Worm (Caenorhabditis elegans) whole organism, young adult: Measurements from ENCODE around the gene C25H3.16.
"Not testable (repeated sequence)": the region's sequence is repeated elsewhere in the genome, so short reads cannot be mapped to it uniquely, and the experiment has no call there.

Source experiments
- B0035.1 ChIP-seq: sonication (generic microtip); optimal IDR thresholded peaks from 2 replicates; lab custom pipeline; 2016; ENCODE audit warnings: missing genetic modification characterization, mild to moderate bottlenecking, missing compliant biosample characterization, missing genotype, missing genetic modification reagents
- F10E7.11 ChIP-seq: sonication (generic microtip); optimal IDR thresholded peaks from 2 replicates; lab custom pipeline; 2017; ENCODE audit warnings: mild to moderate bottlenecking, missing genetic modification characterization, moderate library complexity, missing compliant biosample characterization
- Y67H2A.10 ChIP-seq: fragments of 200-800 bp; sonication (Bioruptor generic); conservative IDR thresholded peaks from 2 replicates; pipeline ENCODE4 v1.3.6; 2022; ENCODE audit warnings: missing genetic modification reagents, missing genetic modification characterization, missing compliant biosample characterization
- Y79H2A.3 ChIP-seq: fragments of 200-800 bp; sonication (Bioruptor generic); conservative IDR thresholded peaks from 2 replicates; pipeline ENCODE4 v1.3.6; 2022; ENCODE audit warnings: missing genetic modification reagents, missing genetic modification characterization, missing compliant biosample characterization
- ZK185.1 ChIP-seq: sonication (generic microtip); optimal IDR thresholded peaks from 2 replicates; lab custom pipeline; 2016; ENCODE audit warnings: mild to moderate bottlenecking, missing genetic modification characterization, missing compliant biosample characterization; ENCODE audit not compliant: poor library complexity, severe bottlenecking
- ama-1 ChIP-seq, 3 experiments: fragments of 150-350 bp in 1 of 3; sonication (generic microtip) in 2 of 3; optimal IDR thresholded peaks; 2 replicates each; lab custom pipeline; 2014 to 2018; ENCODE audit warnings: missing biosample characterization in 2 of 3, missing genetic modification characterization in 2 of 3, missing genetic modification reagents in 2 of 3
- aptf-2 ChIP-seq: fragments of 200-800 bp; sonication (Bioruptor generic); conservative IDR thresholded peaks from 2 replicates; pipeline ENCODE4 v1.3.6; 2022; ENCODE audit warnings: missing genetic modification reagents, missing genetic modification characterization, missing compliant biosample characterization
- attf-3 ChIP-seq: fragments of 200-800 bp; sonication (Bioruptor generic); conservative IDR thresholded peaks from 2 replicates; pipeline ENCODE4 v1.3.6; 2022; ENCODE audit warnings: missing genetic modification reagents, missing genetic modification characterization, missing compliant biosample characterization
- attf-5 ChIP-seq: fragments of 200-800 bp; sonication (Bioruptor generic); optimal IDR thresholded peaks from 2 replicates; lab custom pipeline; 2018; ENCODE audit warnings: mild to moderate bottlenecking, missing genetic modification characterization, missing compliant biosample characterization
- ceh-91 ChIP-seq: fragments of 200-800 bp; sonication (Bioruptor generic); IDR thresholded peaks from 2 replicates; pipeline ENCODE4 v1.3.6; 2022; ENCODE audit warnings: missing genetic modification reagents, missing genetic modification characterization, missing compliant biosample characterization
- egl-44 ChIP-seq: fragments of 200-800 bp; sonication (Bioruptor generic); IDR thresholded peaks from 2 replicates; pipeline ENCODE4 v1.3.6; 2022; ENCODE audit warnings: missing genetic modification reagents, missing genetic modification characterization, missing compliant biosample characterization
- fkh-3 ChIP-seq: sonication (generic microtip); optimal IDR thresholded peaks from 2 replicates; lab custom pipeline; 2016; ENCODE audit warnings: mild to moderate bottlenecking, missing genetic modification characterization, missing compliant biosample characterization
- him-1 ChIP-seq: sonication (generic microtip); optimal IDR thresholded peaks from 2 replicates; lab custom pipeline; 2016; ENCODE audit warnings: missing genotype, missing genetic modification reagents, missing genetic modification characterization, missing compliant biosample characterization
- hmg-1.2 ChIP-seq: fragments of 200-800 bp; sonication (Bioruptor generic); IDR thresholded peaks from 2 replicates; pipeline ENCODE4 v1.3.6; 2022; ENCODE audit warnings: missing genetic modification reagents, missing genetic modification characterization, missing compliant biosample characterization
- madf-3 ChIP-seq: fragments of 200-800 bp; sonication (Bioruptor generic); IDR thresholded peaks from 2 replicates; pipeline ENCODE4 v1.3.6; 2022; ENCODE audit warnings: missing genetic modification reagents, missing genetic modification characterization, missing compliant biosample characterization
- madf-6 ChIP-seq: fragments of 200-800 bp; sonication (Bioruptor generic); IDR thresholded peaks from 2 replicates; pipeline ENCODE4 v1.3.6; 2022; ENCODE audit warnings: missing genetic modification reagents, missing genetic modification characterization, missing compliant biosample characterization
- mel-28 ChIP-seq: sonication (generic microtip); optimal IDR thresholded peaks from 2 replicates; lab custom pipeline; 2016; ENCODE audit warnings: borderline replicate concordance, mild to moderate bottlenecking, missing genetic modification characterization, missing compliant biosample characterization
- nhr-179 ChIP-seq: sonication (generic microtip); optimal IDR thresholded peaks from 2 replicates; lab custom pipeline; 2016; ENCODE audit warnings: mild to moderate bottlenecking, missing genetic modification characterization, missing compliant biosample characterization
- sdz-38 ChIP-seq: sonication (generic microtip); optimal IDR thresholded peaks from 2 replicates; lab custom pipeline; 2016; ENCODE audit warnings: missing genotype, missing genetic modification characterization, missing compliant biosample characterization
- snpc-3.4 ChIP-seq: sonication (generic microtip); optimal IDR thresholded peaks from 2 replicates; lab custom pipeline; 2017; ENCODE audit warnings: missing genetic modification characterization, mild to moderate bottlenecking, missing compliant biosample characterization, antibody characterized with exemption, moderate library complexity, missing genotype, missing genetic modification reagents
- snpc-4 ChIP-seq, 5 experiments: fragments of 150-350 bp in 1 of 5; sonication (generic microtip) in 4 of 5; optimal IDR thresholded peaks; 2 replicates each; lab custom pipeline; 2014 to 2018; ENCODE audit warnings: missing genetic modification characterization in 5 of 5, missing biosample characterization in 3 of 5, antibody characterized with exemption in 2 of 5, mild to moderate bottlenecking in 2 of 5, missing compliant biosample characterization in 2 of 5, missing genotype in 2 of 5, moderate library complexity in 2 of 5, missing genetic modification reagents in 1 of 5
- ztf-28 ChIP-seq: fragments of 200-800 bp; sonication (Bioruptor generic); IDR thresholded peaks from 2 replicates; pipeline ENCODE4 v1.3.6; 2022; ENCODE audit warnings: missing genetic modification reagents, missing genetic modification characterization, missing compliant biosample characterization
- ztf-3 ChIP-seq: fragments of 200-800 bp; sonication (Bioruptor generic); optimal IDR thresholded peaks from 2 replicates; lab custom pipeline; 2018; ENCODE audit warnings: mild to moderate bottlenecking, missing genetic modification characterization, missing compliant biosample characterization

Gene C25H3.16

ce11 chrII:5665991-5666390 is at the start of gene C25H3.16:
C25H3.16 (plus strand) TSS chrII:5666291.
- TF ChIP-seq F10E7.11 (tag; lab: Kevin White, UChicago) (no peak), him-1 (tag; lab: Kevin White, UChicago) (peak; percentile 74)

ce11 chrII:5619298-5619697 is 46.8 kb upstream of the C25H3.16 start, which contains the start of gene dhs-6:
dhs-6 (minus strand) TSS chrII:5619319.
- no peak for TF ChIP-seq Y79H2A.3
- peak; percentile 49 for TF ChIP-seq snpc-3.4 (tag; lab: Kevin White, UChicago)
- 0 out of 2 replicates have a peak, but pooled peaks have one; percentile 28 for TF ChIP-seq madf-3 (GFP tag; lab: Robert Waterston, UW)
- peak; percentile 15; the same call in 1 of the 2 replicates for TF ChIP-seq madf-6 (GFP tag; lab: Robert Waterston, UW)
- peak; percentile 49 for TF ChIP-seq ZK185.1 (tag; lab: Kevin White, UChicago)
- TF ChIP-seq egl-44 (GFP tag; lab: Robert Waterston, UW) = no peak
- TF ChIP-seq snpc-4 (GFP tag; optimal IDR thresholded peaks at IDR 0.05; lab: Kevin White, UChicago) = no peak
- peak in 2 of 4 experiments; percentile 37 to 39 for TF ChIP-seq snpc-4 (tag; optimal IDR thresholded peaks at IDR 0.05; lab: Kevin White, UChicago)
- no peak for TF ChIP-seq B0035.1 (tag; lab: Kevin White, UChicago)

- not testable (repeated sequence) for TF ChIP-seq ztf-3 (GFP tag; lab: Kevin White, UChicago); ama-1 (optimal IDR thresholded peaks at IDR 0.05; lab: Kevin White, UChicago); ama-1 (GFP tag; optimal IDR thresholded peaks at IDR 0.05; lab: Kevin White, UChicago); nhr-179 (tag; lab: Kevin White, UChicago)
Observed at ce11 chrII:5622383-5622939, 43.6 kb upstream of the C25H3.16 start, which contains the start of the genes eif-3.L and npl-4.2. eif-3.L (minus strand) TSS chrII:5622483. npl-4.2 (plus strand) TSS chrII:5622889.

- TF ChIP-seq attf-5 (GFP tag; lab: Kevin White, UChicago) = no peak
- TF ChIP-seq ztf-28 (GFP tag; lab: Robert Waterston, UW) = no peak
- TF ChIP-seq fkh-3 (tag; lab: Kevin White, UChicago) = no peak
Observed at ce11 chrII:5628326-5628818, 37.7 kb upstream of the C25H3.16 start, which contains the start of gene F59E12.15. F59E12.15 (minus strand) TSS chrII:5628376.

- not testable (repeated sequence) for TF ChIP-seq Y67H2A.10, hmg-1.2, ceh-91 (GFP tag; lab: Robert Waterston, UW)
Observed at ce11 chrII:5630851-5631401, 35.2 kb upstream of the C25H3.16 start, which contains the start of the genes F59E12.6 and npl-4.1. F59E12.6 (minus strand) TSS chrII:5630951. npl-4.1 (plus strand) TSS chrII:5631351.

- no peak for TF ChIP-seq mel-28 (tag; lab: Kevin White, UChicago)
- TF ChIP-seq attf-3 (GFP tag; lab: Robert Waterston, UW) = peak; percentile 87
Observed at ce11 chrII:5633453-5633852, 32.6 kb upstream of the C25H3.16 start.

ce11 chrII:5636826-5637225 is 29.3 kb upstream of the C25H3.16 start, which contains the start of gene F59E12.8:
F59E12.8 (minus strand) TSS chrII:5636926.
- TF ChIP-seq aptf-2 (GFP tag; lab: Robert Waterston, UW) (no peak), sdz-38 (tag; lab: Kevin White, UChicago) (no peak)
